Fruit fly (Drosophila melanogaster) whole organism, adult: Measurements from ENCODE around the gene CG4666.

Experiments used
- CG11617 ChIP-seq: fragments of 200-800 bp; sonication (Bioruptor generic); optimal IDR thresholded peaks from 2 replicates; lab custom pipeline; 2017; ENCODE audit warnings: mild to moderate bottlenecking, missing biosample characterization, missing genetic modification reagents, missing genetic modification characterization
- CG14711 ChIP-seq: fragments of 200-800 bp; sonication (Bioruptor generic); optimal IDR thresholded peaks from 2 replicates; lab custom pipeline; 2018; ENCODE audit warnings: missing biosample characterization, mild to moderate bottlenecking, missing genetic modification characterization, moderate library complexity
- CG1620 ChIP-seq: fragments of 200-800 bp; sonication (Bioruptor generic); optimal IDR thresholded peaks from 2 replicates; lab custom pipeline; 2016; ENCODE audit warnings: missing biosample characterization, missing genetic modification characterization
- CG33017 ChIP-seq: fragments of 200-800 bp; sonication (Bioruptor generic); optimal IDR thresholded peaks from 2 replicates; lab custom pipeline; 2018; ENCODE audit warnings: missing biosample characterization, mild to moderate bottlenecking, missing genetic modification characterization, moderate library complexity
- CG5204 ChIP-seq: fragments of 200-800 bp; sonication (Bioruptor generic); optimal IDR thresholded peaks from 2 replicates; lab custom pipeline; 2016; ENCODE audit warnings: missing biosample characterization, missing genetic modification characterization
- CG7045 ChIP-seq: fragments of 200-800 bp; sonication (Bioruptor generic); optimal IDR thresholded peaks from 2 replicates; lab custom pipeline; 2017; ENCODE audit warnings: missing biosample characterization, mild to moderate bottlenecking, missing genetic modification characterization
- CG7101 ChIP-seq: fragments of 200-800 bp; sonication (Bioruptor generic); optimal IDR thresholded peaks from 2 replicates; lab custom pipeline; 2018; ENCODE audit warnings: missing biosample characterization, mild to moderate bottlenecking, missing genetic modification characterization, moderate library complexity
- Clk ChIP-seq: fragments of 200-800 bp; sonication (Bioruptor generic); optimal IDR thresholded peaks from 2 replicates; lab custom pipeline; 2017; ENCODE audit warnings: missing biosample characterization, missing genetic modification characterization
- Crg-1 ChIP-seq: fragments of 200-800 bp; sonication (Bioruptor generic); optimal IDR thresholded peaks from 2 replicates; lab custom pipeline; 2016; ENCODE audit warnings: missing biosample characterization, missing genetic modification characterization
- Hr96 ChIP-seq: fragments of 200-800 bp; sonication (Bioruptor generic); optimal IDR thresholded peaks from 2 replicates; lab custom pipeline; 2016; ENCODE audit warnings: missing biosample characterization, missing genetic modification characterization
- Mnt ChIP-seq: fragments of 200-800 bp; sonication (Bioruptor generic); optimal IDR thresholded peaks from 2 replicates; lab custom pipeline; 2016; ENCODE audit warnings: missing biosample characterization, mild to moderate bottlenecking, missing genetic modification characterization
- bab1 ChIP-seq: fragments of 200-800 bp; sonication (Bioruptor generic); optimal IDR thresholded peaks from 3 replicates; lab custom pipeline; 2019; ENCODE audit warnings: missing biosample characterization, mild to moderate bottlenecking, missing genetic modification characterization, moderate library complexity
- cic ChIP-seq: fragments of 200-800 bp; sonication (Bioruptor generic); optimal IDR thresholded peaks from 2 replicates; lab custom pipeline; 2017; ENCODE audit warnings: missing biosample characterization, mild to moderate bottlenecking, missing genetic modification characterization, moderate library complexity
- cnc ChIP-seq, 2 experiments: fragments of >200 bp; optimal IDR thresholded peaks; 2 replicates each; lab custom pipeline; 2017
- kay ChIP-seq: fragments of 200-800 bp; sonication (Bioruptor generic); peaks from one replicate; lab custom pipeline; 2016; ENCODE audit warnings: missing biosample characterization, missing genetic modification characterization, borderline replicate concordance
- ovo ChIP-seq: fragments of 200-800 bp; sonication (Bioruptor generic); optimal IDR thresholded peaks from 2 replicates; lab custom pipeline; 2016; ENCODE audit warnings: missing biosample characterization, missing genetic modification characterization
- pad ChIP-seq: fragments of 200-800 bp; sonication (Bioruptor generic); optimal IDR thresholded peaks from 3 replicates; lab custom pipeline; 2017; ENCODE audit warnings: missing biosample characterization, missing genetic modification characterization, mild to moderate bottlenecking, moderate library complexity, missing genetic modification reagents
- tj ChIP-seq: fragments of 200-800 bp; sonication (Bioruptor generic); optimal IDR thresholded peaks from 3 replicates; lab custom pipeline; 2017; ENCODE audit warnings: missing biosample characterization, mild to moderate bottlenecking, missing genetic modification characterization, moderate library complexity
- toe ChIP-seq: fragments of 200-800 bp; sonication (Bioruptor generic); optimal IDR thresholded peaks from 2 replicates; lab custom pipeline; 2016; ENCODE audit warnings: missing biosample characterization, missing genetic modification characterization

The CG4666 gene

dm6 chrX:6064508-6064907 lies 13.1 kb downstream of the CG4666 start:
- TF ChIP-seq toe = no peak
- TF ChIP-seq tj (GFP tag; lab: Kevin White, UChicago) = no peak
- TF ChIP-seq pad (GFP tag; lab: Kevin White, UChicago) = no peak
- TF ChIP-seq cic (GFP tag; lab: Kevin White, UChicago) = no peak
- TF ChIP-seq Hr96 (GFP tag; lab: Kevin White, UChicago) = no peak
- TF ChIP-seq kay (GFP tag; lab: Kevin White, UChicago) = no peak
- no peak for TF ChIP-seq CG1620 (GFP tag; lab: Kevin White, UChicago)
- no peak for TF ChIP-seq bab1 (GFP tag; lab: Kevin White, UChicago)
- no peak for TF ChIP-seq cnc (optimal IDR thresholded peaks at IDR 0.05; lab: Kevin White, UChicago)
- TF ChIP-seq Crg-1 = no peak
- TF ChIP-seq CG7045 = no peak

dm6 chrX:6062160-6062559 lies 15.4 kb downstream of the CG4666 start:
- no peak for TF ChIP-seq Clk (GFP tag; lab: Kevin White, UChicago)

dm6 chrX:6059135-6059824 lies 18.3 kb downstream of the CG4666 start:
- TF ChIP-seq CG7101 (tag; lab: Kevin White, UChicago) (no peak), pad (GFP tag; lab: Kevin White, UChicago) (no peak), Mnt (GFP tag; lab: Kevin White, UChicago) (no peak), cic (GFP tag; lab: Kevin White, UChicago) (no peak), cnc (optimal IDR thresholded peaks at IDR 0.05; lab: Kevin White, UChicago) (no peak)

dm6 chrX:6054031-6054430 lies 23.6 kb downstream of the CG4666 start:
- TF ChIP-seq CG7101 (tag; lab: Kevin White, UChicago) (no peak), tj (GFP tag; lab: Kevin White, UChicago) (no peak), CG14711 (tag; lab: Kevin White, UChicago) (no peak), kay (GFP tag; lab: Kevin White, UChicago) (no peak), Crg-1 (no peak), CG33017 (no peak), cnc (optimal IDR thresholded peaks at IDR 0.05; lab: Kevin White, UChicago) (no peak), CG11617 (no peak), Hr96 (GFP tag; lab: Kevin White, UChicago) (no peak), toe (no peak), CG7045 (no peak), CG1620 (GFP tag; lab: Kevin White, UChicago) (no peak), Clk (GFP tag; lab: Kevin White, UChicago) (no peak), pad (GFP tag; lab: Kevin White, UChicago) (no peak), CG5204 (GFP tag; lab: Kevin White, UChicago) (no peak), cic (GFP tag; lab: Kevin White, UChicago) (no peak), Mnt (GFP tag; lab: Kevin White, UChicago) (no peak)

- TF ChIP-seq Hr96 (GFP tag; lab: Kevin White, UChicago) (no peak), bab1 (GFP tag; lab: Kevin White, UChicago) (no peak), cic (GFP tag; lab: Kevin White, UChicago) (no peak), CG14711 (tag; lab: Kevin White, UChicago) (no peak), ovo (GFP tag; lab: Kevin White, UChicago) (no peak), pad (GFP tag; lab: Kevin White, UChicago) (no peak), CG7101 (tag; lab: Kevin White, UChicago) (no peak), CG7045 (no peak), Clk (GFP tag; lab: Kevin White, UChicago) (no peak), Crg-1 (no peak), cnc (optimal IDR thresholded peaks at IDR 0.05; lab: Kevin White, UChicago) (no peak)
These were observed 24.7 kb downstream of the CG4666 start for dm6 chrX:6052855-6053254.

dm6 chrX:6050935-6051656 lies 26.5 kb downstream of the CG4666 start:
- no peak for TF ChIP-seq CG33017
- peak; percentile 100 for TF ChIP-seq tj (GFP tag; lab: Kevin White, UChicago)

- TF ChIP-seq CG1620 (GFP tag; lab: Kevin White, UChicago) (no peak), bab1 (GFP tag; lab: Kevin White, UChicago) (peak; percentile 23), Crg-1 (no peak), ovo (GFP tag; lab: Kevin White, UChicago) (no peak), CG33017 (no peak), Clk (GFP tag; lab: Kevin White, UChicago) (no peak), cnc (optimal IDR thresholded peaks at IDR 0.05; lab: Kevin White, UChicago) (no peak)
These were observed 27.2 kb downstream of the CG4666 start, which contains the start of gene CG5921 for dm6 chrX:6050282-6050934. Gene CG5921, plus strand, starts transcription at chrX:6050828.
